Worm (Caenorhabditis elegans) whole organism, young adult: Measurements from ENCODE around the gene spe-42.

Experiments
- B0019.2 ChIP-seq: fragments of 200-800 bp; sonication (Bioruptor generic); conservative IDR thresholded peaks from 2 replicates; pipeline ENCODE4 v1.3.6; 2022; ENCODE audit warnings: missing genetic modification reagents, missing genetic modification characterization, missing compliant biosample characterization
- B0035.1 ChIP-seq: sonication (generic microtip); optimal IDR thresholded peaks from 2 replicates; lab custom pipeline; 2016; ENCODE audit warnings: missing genetic modification characterization, mild to moderate bottlenecking, missing compliant biosample characterization, missing genotype, missing genetic modification reagents
- C06A6.2 ChIP-seq: fragments of 200-800 bp; sonication (Bioruptor generic); conservative IDR thresholded peaks from 2 replicates; pipeline ENCODE4 v1.3.6; 2022; ENCODE audit warnings: missing genetic modification characterization, missing compliant biosample characterization
- C17E4.6 ChIP-seq: fragments of 200-800 bp; sonication (Bioruptor generic); IDR thresholded peaks from 2 replicates; pipeline ENCODE4 v1.3.6; 2022; ENCODE audit warnings: missing genetic modification reagents, missing genetic modification characterization, missing compliant biosample characterization
- F23B12.7 ChIP-seq: sonication (generic microtip); optimal IDR thresholded peaks from 2 replicates; lab custom pipeline; 2017; ENCODE audit warnings: missing genetic modification characterization, mild to moderate bottlenecking, missing compliant biosample characterization, antibody characterized with exemption, moderate library complexity; ENCODE audit not compliant: insufficient read depth
- F37B4.10 ChIP-seq: fragments of 200-800 bp; sonication (Bioruptor generic); IDR thresholded peaks from 2 replicates; pipeline ENCODE4 v1.3.6; 2022; ENCODE audit warnings: missing genetic modification characterization, missing compliant biosample characterization
- F52B5.7 ChIP-seq: sonication (generic microtip); optimal IDR thresholded peaks from 2 replicates; lab custom pipeline; 2016; ENCODE audit warnings: mild to moderate bottlenecking, missing genetic modification characterization, missing compliant biosample characterization
- F55B11.4 ChIP-seq: sonication (generic microtip); optimal IDR thresholded peaks from 2 replicates; lab custom pipeline; 2016; ENCODE audit warnings: missing compliant biosample characterization, missing genetic modification characterization, borderline replicate concordance; ENCODE audit not compliant: insufficient read depth
- Y53F4B.3 ChIP-seq: fragments of 200-800 bp; sonication (Bioruptor generic); IDR thresholded peaks from 2 replicates; pipeline ENCODE4 v1.3.6; 2022; ENCODE audit warnings: missing genetic modification reagents, missing genetic modification characterization, missing compliant biosample characterization
- Y79H2A.3 ChIP-seq: fragments of 200-800 bp; sonication (Bioruptor generic); conservative IDR thresholded peaks from 2 replicates; pipeline ENCODE4 v1.3.6; 2022; ENCODE audit warnings: missing genetic modification reagents, missing genetic modification characterization, missing compliant biosample characterization
- akir-1 ChIP-seq: fragments of 200-800 bp; sonication (Bioruptor generic); optimal IDR thresholded peaks from 2 replicates; lab custom pipeline; 2018; ENCODE audit warnings: mild to moderate bottlenecking, missing genetic modification characterization, moderate library complexity, missing compliant biosample characterization
- atf-7 ChIP-seq: sonication (generic microtip); optimal IDR thresholded peaks from 2 replicates; lab custom pipeline; 2017; ENCODE audit warnings: mild to moderate bottlenecking, missing genetic modification characterization, missing compliant biosample characterization
- bed-1 ChIP-seq: fragments of 200-800 bp; sonication (Bioruptor generic); IDR thresholded peaks from 2 replicates; pipeline ENCODE4 v1.3.6; 2022; ENCODE audit warnings: missing genetic modification reagents, missing genetic modification characterization, missing compliant biosample characterization
- ccch-3 ChIP-seq: fragments of 200-800 bp; sonication (Bioruptor generic); optimal IDR thresholded peaks from 2 replicates; lab custom pipeline; 2018; ENCODE audit warnings: mild to moderate bottlenecking, missing genetic modification characterization, missing compliant biosample characterization
- cebp-1 ChIP-seq, 2 experiments: fragments of 200-800 bp in 1 of 2; sonication (Bioruptor generic) in 1 of 2; sonication (generic microtip) in 1 of 2; IDR thresholded peaks in 1 of 2; optimal IDR thresholded peaks in 1 of 2; 2 replicates each; pipeline versions ENCODE4 v1.3.6 to Lab custom; 2017 to 2022; ENCODE audit warnings: missing compliant biosample characterization in 2 of 2, missing genetic modification characterization in 2 of 2, mild to moderate bottlenecking in 1 of 2, missing genetic modification reagents in 1 of 2, moderate library complexity in 1 of 2
- cebp-2 ChIP-seq: fragments of 200-800 bp; sonication (Bioruptor generic); IDR thresholded peaks from 2 replicates; pipeline ENCODE4 v1.3.6; 2022; ENCODE audit warnings: missing genetic modification characterization, missing compliant biosample characterization
- ceh-100 ChIP-seq: fragments of 200-800 bp; sonication (Bioruptor generic); IDR thresholded peaks from 2 replicates; pipeline ENCODE4 v1.3.6; 2022; ENCODE audit warnings: missing genetic modification reagents, missing genetic modification characterization, missing compliant biosample characterization
- ceh-40 ChIP-seq: fragments of 200-800 bp; sonication (Bioruptor generic); IDR thresholded peaks from 2 replicates; pipeline ENCODE4 v1.3.6; 2022; ENCODE audit warnings: missing genetic modification characterization, missing compliant biosample characterization
- chd-7 ChIP-seq: sonication (generic microtip); optimal IDR thresholded peaks from 2 replicates; lab custom pipeline; 2016; ENCODE audit warnings: mild to moderate bottlenecking, missing genetic modification characterization, moderate library complexity, missing compliant biosample characterization
- dpl-1 ChIP-seq: fragments of 150-350 bp; optimal IDR thresholded peaks from 2 replicates; lab custom pipeline; 2014; ENCODE audit warnings: missing biosample characterization, missing genetic modification reagents, missing genetic modification characterization
- egl-18 ChIP-seq: fragments of 200-800 bp; sonication (Bioruptor generic); IDR thresholded peaks from 2 replicates; pipeline ENCODE4 v1.3.6; 2022; ENCODE audit warnings: missing genetic modification reagents, missing genetic modification characterization, missing compliant biosample characterization
- egrh-3 ChIP-seq: fragments of 200-800 bp; sonication (Bioruptor generic); IDR thresholded peaks from 2 replicates; pipeline ENCODE4 v1.3.6; 2022; ENCODE audit warnings: missing genetic modification reagents, missing genetic modification characterization, missing compliant biosample characterization
- ekl-4 ChIP-seq: fragments of 200-800 bp; sonication (Bioruptor generic); IDR thresholded peaks from 2 replicates; pipeline ENCODE4 v1.3.6; 2022; ENCODE audit warnings: missing genetic modification reagents, missing genetic modification characterization, missing compliant biosample characterization
- fkh-3 ChIP-seq: sonication (generic microtip); optimal IDR thresholded peaks from 2 replicates; lab custom pipeline; 2016; ENCODE audit warnings: mild to moderate bottlenecking, missing genetic modification characterization, missing compliant biosample characterization
- him-1 ChIP-seq: sonication (generic microtip); optimal IDR thresholded peaks from 2 replicates; lab custom pipeline; 2016; ENCODE audit warnings: missing genotype, missing genetic modification reagents, missing genetic modification characterization, missing compliant biosample characterization
- hsf-1 ChIP-seq: fragments of 200-800 bp; sonication (Bioruptor generic); IDR thresholded peaks from 2 replicates; pipeline ENCODE4 v1.3.6; 2022; ENCODE audit warnings: missing genetic modification reagents, missing genetic modification characterization, missing compliant biosample characterization
- let-526 ChIP-seq: fragments of 200-800 bp; sonication (Bioruptor generic); IDR thresholded peaks from 2 replicates; pipeline ENCODE4 v1.3.6; 2022; ENCODE audit warnings: missing genetic modification reagents, missing genetic modification characterization, missing compliant biosample characterization
- let-607 ChIP-seq, 2 experiments: fragments of 200-800 bp in 1 of 2; sonication (Bioruptor generic) in 1 of 2; sonication (generic microtip) in 1 of 2; optimal IDR thresholded peaks; 2 replicates each; lab custom pipeline; 2016 to 2018; ENCODE audit warnings: mild to moderate bottlenecking in 2 of 2, missing compliant biosample characterization in 2 of 2, missing genetic modification characterization in 2 of 2, moderate library complexity in 2 of 2, missing genotype in 1 of 2
- lsy-27 ChIP-seq: sonication (generic microtip); optimal IDR thresholded peaks from 2 replicates; lab custom pipeline; 2017; ENCODE audit warnings: missing genetic modification characterization, mild to moderate bottlenecking, missing compliant biosample characterization, antibody characterized with exemption, missing genotype, borderline replicate concordance; ENCODE audit not compliant: insufficient read depth
- madf-3 ChIP-seq: fragments of 200-800 bp; sonication (Bioruptor generic); IDR thresholded peaks from 2 replicates; pipeline ENCODE4 v1.3.6; 2022; ENCODE audit warnings: missing genetic modification reagents, missing genetic modification characterization, missing compliant biosample characterization
- mxl-1 ChIP-seq: sonication (generic microtip); optimal IDR thresholded peaks from 2 replicates; lab custom pipeline; 2016; ENCODE audit warnings: missing genetic modification characterization, missing compliant biosample characterization
- nfyb-1 ChIP-seq: fragments of 200-800 bp; sonication (Bioruptor generic); IDR thresholded peaks from 2 replicates; pipeline ENCODE4 v1.3.6; 2022; ENCODE audit warnings: missing genetic modification reagents, missing genetic modification characterization, missing compliant biosample characterization
- nhr-179 ChIP-seq: sonication (generic microtip); optimal IDR thresholded peaks from 2 replicates; lab custom pipeline; 2016; ENCODE audit warnings: mild to moderate bottlenecking, missing genetic modification characterization, missing compliant biosample characterization
- nhr-80 ChIP-seq: sonication (generic microtip); optimal IDR thresholded peaks from 2 replicates; lab custom pipeline; 2016; ENCODE audit warnings: missing genetic modification characterization, missing compliant biosample characterization
- pbrm-1 ChIP-seq: fragments of 200-800 bp; sonication (Bioruptor generic); IDR thresholded peaks from 2 replicates; pipeline ENCODE4 v1.3.6; 2022; ENCODE audit warnings: missing genetic modification reagents, missing genetic modification characterization, missing compliant biosample characterization
- pha-4 ChIP-seq: fragments of 150-350 bp; sonication (generic microtip); optimal IDR thresholded peaks from 2 replicates; lab custom pipeline; 2014; ENCODE audit warnings: missing biosample characterization, missing genetic modification reagents, missing genetic modification characterization
- rec-8 ChIP-seq, 2 experiments: sonication (generic microtip); optimal IDR thresholded peaks; 2 replicates each; lab custom pipeline; 2016; ENCODE audit warnings: mild to moderate bottlenecking in 2 of 2, missing genetic modification characterization in 2 of 2, missing genetic modification reagents in 2 of 2, missing genotype in 2 of 2, missing biosample characterization in 1 of 2, missing compliant biosample characterization in 1 of 2, moderate library complexity in 1 of 2
- rpc-1 ChIP-seq, 2 experiments: fragments of 150-350 bp in 1 of 2; sonication (generic microtip) in 1 of 2; optimal IDR thresholded peaks; 2 replicates each; lab custom pipeline; 2014 to 2018; ENCODE audit warnings: missing biosample characterization in 1 of 2, missing genetic modification characterization in 1 of 2, missing genetic modification reagents in 1 of 2, missing genotype in 1 of 2
- sea-2 ChIP-seq: fragments of 200-800 bp; sonication (Bioruptor generic); IDR thresholded peaks from 2 replicates; pipeline ENCODE4 v1.3.6; 2022; ENCODE audit warnings: missing genetic modification characterization, missing compliant biosample characterization
- snpc-1.3 ChIP-seq: sonication (generic microtip); optimal IDR thresholded peaks from 2 replicates; lab custom pipeline; 2017; ENCODE audit warnings: missing genetic modification characterization, mild to moderate bottlenecking, missing compliant biosample characterization, antibody characterized with exemption, moderate library complexity, missing genotype, missing genetic modification reagents; ENCODE audit not compliant: insufficient read depth
- snpc-4 ChIP-seq, 5 experiments: fragments of 150-350 bp in 1 of 5; sonication (generic microtip) in 4 of 5; optimal IDR thresholded peaks; 2 replicates each; lab custom pipeline; 2014 to 2018; ENCODE audit warnings: missing genetic modification characterization in 5 of 5, missing biosample characterization in 3 of 5, antibody characterized with exemption in 2 of 5, mild to moderate bottlenecking in 2 of 5, missing compliant biosample characterization in 2 of 5, missing genotype in 2 of 5, moderate library complexity in 2 of 5, missing genetic modification reagents in 1 of 5
- tbp1 ChIP-seq: fragments of 200-800 bp; sonication (Bioruptor generic); optimal IDR thresholded peaks from 2 replicates; lab custom pipeline; 2018; ENCODE audit warnings: mild to moderate bottlenecking, missing genetic modification characterization, missing compliant biosample characterization
- tlf-1 ChIP-seq: fragments of 200-800 bp; sonication (Bioruptor generic); optimal IDR thresholded peaks from 2 replicates; lab custom pipeline; 2018; ENCODE audit warnings: mild to moderate bottlenecking, missing genetic modification characterization, missing compliant biosample characterization
- zim-3 ChIP-seq: sonication (generic microtip); optimal IDR thresholded peaks from 2 replicates; lab custom pipeline; 2017; ENCODE audit warnings: mild to moderate bottlenecking, missing genetic modification characterization, moderate library complexity, missing compliant biosample characterization

spe-42 gene

ce11 chrV:11764373-11764954 is 27.7 kb upstream of the spe-42 start, which contains the start of the genes F55A11.1 and syx-5 (continued):
- TF ChIP-seq chd-7 (tag; lab: Kevin White, UChicago) = no peak
- TF ChIP-seq him-1 (tag; lab: Kevin White, UChicago) = peak; percentile 29
- TF ChIP-seq sea-2 (GFP tag; lab: Robert Waterston, UW) = no peak
- TF ChIP-seq cebp-1 (GFP tag; IDR thresholded peaks at IDR 0.05; lab: Robert Waterston, UW) = no peak
- TF ChIP-seq cebp-1 (tag; optimal IDR thresholded peaks at IDR 0.05; lab: Kevin White, UChicago) = peak; percentile 74
- no peak for TF ChIP-seq lsy-27
- TF ChIP-seq nhr-179 (tag; lab: Kevin White, UChicago) = no peak
- TF ChIP-seq ekl-4 (GFP tag; lab: Robert Waterston, UW) = peak; percentile 73; the same call in 1 of the 2 replicates
- TF ChIP-seq F23B12.7 = no peak
- TF ChIP-seq nfyb-1 (GFP tag; lab: Robert Waterston, UW) = peak; percentile 84
- no peak for TF ChIP-seq egrh-3 (GFP tag; lab: Robert Waterston, UW)
- TF ChIP-seq Y53F4B.3 (GFP tag; lab: Robert Waterston, UW) = no peak
- TF ChIP-seq ceh-100 = peak; percentile 61
- TF ChIP-seq let-607 (tag; optimal IDR thresholded peaks at IDR 0.05; lab: Kevin White, UChicago) = peak; percentile 98
- peak; percentile 75 for TF ChIP-seq tlf-1 (GFP tag; lab: Kevin White, UChicago)
- no peak for TF ChIP-seq akir-1 (GFP tag; lab: Kevin White, UChicago)
- no peak for TF ChIP-seq hsf-1 (GFP tag; lab: Robert Waterston, UW)
- no peak for TF ChIP-seq Y79H2A.3 (GFP tag; lab: Robert Waterston, UW)
- peak; percentile 87 for TF ChIP-seq pbrm-1 (GFP tag; lab: Robert Waterston, UW)
- no peak for TF ChIP-seq fkh-3 (tag; lab: Kevin White, UChicago)
- no peak for TF ChIP-seq mxl-1 (tag; lab: Kevin White, UChicago)
- TF ChIP-seq ceh-40 (GFP tag; lab: Robert Waterston, UW) = no peak
- peak; percentile 30 for TF ChIP-seq dpl-1 (GFP tag; lab: Kevin White, UChicago)
- TF ChIP-seq snpc-1.3 (tag; lab: Kevin White, UChicago) = no peak
- no peak for TF ChIP-seq bed-1 (GFP tag; lab: Robert Waterston, UW)
- TF ChIP-seq F52B5.7 = no peak
- TF ChIP-seq rpc-1 (optimal IDR thresholded peaks at IDR 0.05; lab: Kevin White, UChicago) = no peak
- TF ChIP-seq rpc-1 (tag; optimal IDR thresholded peaks at IDR 0.05; lab: Kevin White, UChicago) = no peak
- TF ChIP-seq F55B11.4 (tag; lab: Kevin White, UChicago) = no peak
- 0 out of 2 replicates have a peak, but pooled peaks have one; percentile 51 for TF ChIP-seq C06A6.2 (GFP tag; lab: Robert Waterston, UW)
- no peak for TF ChIP-seq pha-4 (tag; lab: Kevin White, UChicago)
- peak; percentile 58 for TF ChIP-seq tbp1 (GFP tag; lab: Kevin White, UChicago)
- TF ChIP-seq atf-7 (tag; lab: Kevin White, UChicago) = peak; percentile 62
- no peak for TF ChIP-seq egl-18
- TF ChIP-seq let-526 (GFP tag; lab: Robert Waterston, UW) = no peak
- peak; percentile 7 for TF ChIP-seq B0035.1 (tag; lab: Kevin White, UChicago)
- no peak for TF ChIP-seq rec-8 (tag; optimal IDR thresholded peaks at IDR 0.05; lab: Kevin White, UChicago)
- no peak for TF ChIP-seq cebp-2 (GFP tag; lab: Robert Waterston, UW)
- TF ChIP-seq ccch-3 (GFP tag; lab: Kevin White, UChicago) = no peak
- no peak for TF ChIP-seq zim-3
- TF ChIP-seq nhr-80 (tag; lab: Kevin White, UChicago) = peak; percentile 63
- no peak for TF ChIP-seq madf-3 (GFP tag; lab: Robert Waterston, UW)
- TF ChIP-seq snpc-4 (GFP tag; optimal IDR thresholded peaks at IDR 0.05; lab: Kevin White, UChicago) = no peak
- peak; percentile 2 to 82 (median 52) for TF ChIP-seq snpc-4 (tag; optimal IDR thresholded peaks at IDR 0.05; lab: Kevin White, UChicago)
- no peak for TF ChIP-seq F37B4.10 (GFP tag; lab: Robert Waterston, UW)
- no peak for TF ChIP-seq C17E4.6 (GFP tag; lab: Robert Waterston, UW)
- TF ChIP-seq B0019.2 (GFP tag; lab: Robert Waterston, UW) = peak; percentile 68
